Fruit fly (Drosophila melanogaster): ENCODE data around the gene CG15425.

The CG15425 gene

dm6 chr2L:4257272-4257671, at the start of gene CG15425:
CG15425 (plus strand) TSS chr2L:4257572.
- no peak for TF ChIP-seq CG8301 (tag; optimal IDR thresholded peaks at IDR 0.05)
- no peak for TF ChIP-seq CG4496 (GFP tag; IDR thresholded peaks at IDR 0.05)
- no peak for TF ChIP-seq Pif1B (GFP tag; optimal IDR thresholded peaks at IDR 0.05)
- TF ChIP-seq rn (GFP tag; IDR thresholded peaks at IDR 0.05), result no peak
- TF ChIP-seq Snoo (tag; optimal IDR thresholded peaks at IDR 0.05), result no peak
- TF ChIP-seq CG9948 (tag; optimal IDR thresholded peaks at IDR 0.05), result no peak
- no peak for TF ChIP-seq Ets98B (GFP tag; IDR thresholded peaks at IDR 0.05)
- no peak for TF ChIP-seq CG34367 (tag; optimal IDR thresholded peaks at IDR 0.05)
- TF ChIP-seq CG17806 (tag; optimal IDR thresholded peaks at IDR 0.05), result no peak
- no peak for TF ChIP-seq fd96Ca (GFP tag; IDR thresholded peaks at IDR 0.05)
- TF ChIP-seq D1 (tag; optimal IDR thresholded peaks at IDR 0.05), result no peak
- no peak for TF ChIP-seq Pif1A (GFP tag; optimal IDR thresholded peaks at IDR 0.05)
- TF ChIP-seq gl (tag; optimal IDR thresholded peaks at IDR 0.05), result no peak
- no peak for TF ChIP-seq CG12605 (GFP tag; IDR thresholded peaks at IDR 0.05)
- TF ChIP-seq CG13204 (GFP tag; optimal IDR thresholded peaks at IDR 0.05), result no peak
- TF ChIP-seq CG32121 (GFP tag; IDR thresholded peaks at IDR 0.05), result no peak
- no peak for TF ChIP-seq CG14655 (GFP tag; optimal IDR thresholded peaks at IDR 0.05)
- TF ChIP-seq CG8159 (tag; optimal IDR thresholded peaks at IDR 0.05), result no peak
- no peak for TF ChIP-seq CG15710 (tag; optimal IDR thresholded peaks at IDR 0.05)
- TF ChIP-seq EcR (GFP tag; optimal IDR thresholded peaks at IDR 0.05), result no peak

dm6 chr2L:4211335-4211753, 46.0 kb upstream of the CG15425 start:
- TF ChIP-seq CG10348 (GFP tag; IDR thresholded peaks at IDR 0.05), result no peak
- TF ChIP-seq Ets98B (GFP tag; IDR thresholded peaks at IDR 0.05), result no peak
- TF ChIP-seq Snoo (tag; optimal IDR thresholded peaks at IDR 0.05), result peak; percentile 15
- peak; percentile 73 for TF ChIP-seq CG13204 (GFP tag; optimal IDR thresholded peaks at IDR 0.05)
- TF ChIP-seq CG4496 (GFP tag; IDR thresholded peaks at IDR 0.05), result no peak
- peak; percentile 74 for TF ChIP-seq gl (tag; optimal IDR thresholded peaks at IDR 0.05)
- no peak for TF ChIP-seq CG14655 (GFP tag; optimal IDR thresholded peaks at IDR 0.05)
- no peak for TF ChIP-seq CG12605 (GFP tag; IDR thresholded peaks at IDR 0.05)
- TF ChIP-seq CG15710 (tag; optimal IDR thresholded peaks at IDR 0.05), result peak; percentile 73
- TF ChIP-seq D1 (tag; optimal IDR thresholded peaks at IDR 0.05), result no peak
- TF ChIP-seq CG8159 (tag; optimal IDR thresholded peaks at IDR 0.05), result peak; percentile 89
- peak; percentile 58 for TF ChIP-seq EcR (GFP tag; optimal IDR thresholded peaks at IDR 0.05)
- no peak for TF ChIP-seq CG32121 (GFP tag; IDR thresholded peaks at IDR 0.05)
- no peak for TF ChIP-seq CG8301 (tag; optimal IDR thresholded peaks at IDR 0.05)
- TF ChIP-seq CG17806 (tag; optimal IDR thresholded peaks at IDR 0.05), result peak; percentile 85
- peak; percentile 82 for TF ChIP-seq CG34367 (tag; optimal IDR thresholded peaks at IDR 0.05)
- TF ChIP-seq CG9948 (tag; optimal IDR thresholded peaks at IDR 0.05), result peak; percentile 77
- TF ChIP-seq Pif1B (GFP tag; optimal IDR thresholded peaks at IDR 0.05), result peak; percentile 27
- TF ChIP-seq Pif1A (GFP tag; optimal IDR thresholded peaks at IDR 0.05), result no peak
- peak; percentile 38; the same call in 1 of the 3 replicates for TF ChIP-seq fd96Ca (GFP tag; IDR thresholded peaks at IDR 0.05)
- no peak for TF ChIP-seq rn (GFP tag; IDR thresholded peaks at IDR 0.05)

- TF ChIP-seq rn (GFP tag; IDR thresholded peaks at IDR 0.05) (no peak), CG8159 (tag; optimal IDR thresholded peaks at IDR 0.05) (no peak), Snoo (tag; optimal IDR thresholded peaks at IDR 0.05) (no peak), CG14655 (GFP tag; optimal IDR thresholded peaks at IDR 0.05) (no peak), CG32121 (GFP tag; IDR thresholded peaks at IDR 0.05) (no peak), Pif1B (GFP tag; optimal IDR thresholded peaks at IDR 0.05) (no peak), CG13204 (GFP tag; optimal IDR thresholded peaks at IDR 0.05) (no peak), CG17806 (tag; optimal IDR thresholded peaks at IDR 0.05) (no peak), EcR (GFP tag; optimal IDR thresholded peaks at IDR 0.05) (no peak), gl (tag; optimal IDR thresholded peaks at IDR 0.05) (no peak), CG12605 (GFP tag; IDR thresholded peaks at IDR 0.05) (no peak), CG34367 (tag; optimal IDR thresholded peaks at IDR 0.05) (no peak), fd96Ca (GFP tag; IDR thresholded peaks at IDR 0.05) (no peak), D1 (tag; optimal IDR thresholded peaks at IDR 0.05) (no peak), CG8301 (tag; optimal IDR thresholded peaks at IDR 0.05) (no peak), Pif1A (GFP tag; optimal IDR thresholded peaks at IDR 0.05) (no peak), CG4496 (GFP tag; IDR thresholded peaks at IDR 0.05) (no peak)
Measured at dm6 chr2L:4218820-4219219, 38.6 kb upstream of the CG15425 start.

DNA sequence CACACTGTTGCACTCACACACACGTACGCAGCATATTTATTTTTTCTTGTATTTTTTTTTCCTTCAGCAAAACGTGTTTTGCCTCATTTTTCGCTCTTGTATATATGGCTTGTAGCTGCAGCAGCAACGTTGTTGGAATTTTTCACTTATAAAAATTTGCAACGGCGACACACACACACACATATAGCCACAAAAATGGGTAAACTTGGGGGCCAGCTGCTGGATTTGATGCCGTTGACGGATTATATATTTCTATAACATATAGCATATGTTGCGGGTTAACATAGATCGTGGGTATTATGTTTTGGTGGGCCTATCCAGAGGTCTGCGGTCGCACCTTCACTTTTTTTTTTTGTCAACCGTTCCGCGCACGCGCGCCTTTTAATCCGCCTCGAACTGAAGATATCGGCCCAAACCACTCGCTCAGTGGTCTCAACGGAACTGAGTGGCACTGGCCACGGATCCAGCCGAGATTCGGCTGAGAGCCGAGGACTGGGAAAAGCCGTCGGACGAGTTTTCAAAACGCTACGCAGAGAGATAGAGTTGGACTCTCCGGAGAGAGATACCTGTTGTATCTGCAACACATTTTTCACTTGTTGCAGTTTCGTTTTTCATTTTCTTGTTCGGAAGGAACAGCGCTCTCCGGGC, 35.9 kb upstream of the CG15425 start, which contains the start of gene ft:
TSS of gene ft (minus strand) at position 443 of the 648 bp plus-strand sequence.
- TF ChIP-seq gl (tag; optimal IDR thresholded peaks at IDR 0.05), result no peak
- no peak for TF ChIP-seq CG4496 (GFP tag; IDR thresholded peaks at IDR 0.05)
- TF ChIP-seq Ets98B (GFP tag; IDR thresholded peaks at IDR 0.05), result no peak; the same call in 1 of the 2 replicates
- no peak for TF ChIP-seq CG8301 (tag; optimal IDR thresholded peaks at IDR 0.05)
- TF ChIP-seq CG15710 (tag; optimal IDR thresholded peaks at IDR 0.05), result no peak
- no peak for TF ChIP-seq CG14655 (GFP tag; optimal IDR thresholded peaks at IDR 0.05)
- TF ChIP-seq EcR (GFP tag; optimal IDR thresholded peaks at IDR 0.05), result peak; percentile 1
- no peak for TF ChIP-seq CG34367 (tag; optimal IDR thresholded peaks at IDR 0.05)

DNA sequence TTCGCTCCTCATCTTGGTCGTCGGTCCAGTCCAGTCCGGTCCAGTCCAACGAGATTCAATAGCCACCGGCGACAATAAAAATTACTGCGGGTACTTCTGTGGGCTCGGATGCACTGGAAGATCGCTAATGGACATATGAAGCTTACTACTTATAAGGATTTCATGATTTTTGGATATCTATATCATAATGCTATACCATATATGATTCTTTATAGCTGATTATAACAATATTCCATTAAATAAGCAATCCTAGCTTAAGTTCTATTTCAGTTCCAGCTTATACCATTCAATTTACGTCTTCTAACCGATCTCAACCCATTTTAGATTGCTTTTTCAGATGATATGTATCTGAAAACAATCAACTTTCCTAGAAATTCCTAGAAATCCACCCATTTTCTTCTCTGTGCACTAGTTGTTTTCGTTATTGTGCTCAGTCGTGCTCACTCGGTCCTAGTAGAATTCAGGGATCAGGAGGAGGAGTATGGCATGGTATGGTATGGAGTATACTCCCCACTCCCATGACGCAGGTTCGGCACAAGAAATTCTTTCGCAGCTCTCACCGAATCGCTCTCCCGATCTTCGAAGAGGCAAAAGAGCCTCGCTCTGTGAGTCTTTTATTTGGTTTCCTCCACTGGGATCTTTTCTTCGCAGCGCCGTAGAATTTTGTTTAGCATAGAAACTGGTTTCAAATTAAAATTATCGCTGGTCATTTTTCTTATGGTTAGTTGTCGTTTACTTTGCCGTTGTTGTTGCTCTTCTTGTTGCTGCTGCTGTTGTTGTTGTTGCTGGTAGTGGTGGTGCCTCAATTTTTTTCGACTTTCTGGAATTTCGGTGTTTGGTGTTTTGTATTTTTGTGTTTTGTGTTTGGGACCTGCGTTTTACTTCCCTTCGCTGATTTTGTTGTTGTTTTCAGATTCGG, 35.1 kb upstream of the CG15425 start:
- peak; percentile 94 for TF ChIP-seq D1 (tag; optimal IDR thresholded peaks at IDR 0.05)
- TF ChIP-seq CG10348 (GFP tag; IDR thresholded peaks at IDR 0.05), result no peak
- TF ChIP-seq Pif1A (GFP tag; optimal IDR thresholded peaks at IDR 0.05), result peak; percentile 73
- no peak for TF ChIP-seq EcR (GFP tag; optimal IDR thresholded peaks at IDR 0.05)
- peak; percentile 97 for TF ChIP-seq CG9948 (tag; optimal IDR thresholded peaks at IDR 0.05)
- peak; percentile 95 for TF ChIP-seq CG15710 (tag; optimal IDR thresholded peaks at IDR 0.05)
- no peak; the same call in 1 of the 2 replicates for TF ChIP-seq CG12605 (GFP tag; IDR thresholded peaks at IDR 0.05)
- peak; percentile 71 for TF ChIP-seq CG4496 (GFP tag; IDR thresholded peaks at IDR 0.05)
- peak; percentile 42 for TF ChIP-seq Pif1B (GFP tag; optimal IDR thresholded peaks at IDR 0.05)
- TF ChIP-seq CG8159 (tag; optimal IDR thresholded peaks at IDR 0.05), result peak; percentile 98
- TF ChIP-seq fd96Ca (GFP tag; IDR thresholded peaks at IDR 0.05), result no peak
- peak; percentile 73 for TF ChIP-seq CG13204 (GFP tag; optimal IDR thresholded peaks at IDR 0.05)
- peak; percentile 96 for TF ChIP-seq CG8301 (tag; optimal IDR thresholded peaks at IDR 0.05)
- TF ChIP-seq CG14655 (GFP tag; optimal IDR thresholded peaks at IDR 0.05), result peak; percentile 97
- peak; percentile 81 for TF ChIP-seq gl (tag; optimal IDR thresholded peaks at IDR 0.05)
- TF ChIP-seq Snoo (tag; optimal IDR thresholded peaks at IDR 0.05), result peak; percentile 48
- peak; percentile 56 for TF ChIP-seq CG32121 (GFP tag; IDR thresholded peaks at IDR 0.05)
- peak; percentile 63 for TF ChIP-seq rn (GFP tag; IDR thresholded peaks at IDR 0.05)
- TF ChIP-seq Ets98B (GFP tag; IDR thresholded peaks at IDR 0.05), result no peak
- peak; percentile 94 for TF ChIP-seq CG17806 (tag; optimal IDR thresholded peaks at IDR 0.05)
- peak; percentile 73 for TF ChIP-seq CG34367 (tag; optimal IDR thresholded peaks at IDR 0.05)
